Worm (Caenorhabditis elegans) whole organism, L3 larva: ENCODE data around the gene sipa-1.

Source experiments
- ZK546.5 ChIP-seq: sonication (generic microtip); optimal IDR thresholded peaks from 2 replicates; lab custom pipeline; 2017; ENCODE audit warnings: missing biosample characterization, missing genetic modification characterization
- ama-1 ChIP-seq: fragments of 150-350 bp; optimal IDR thresholded peaks from 2 replicates; lab custom pipeline; 2018
- fkh-10 ChIP-seq: sonication (generic microtip); optimal IDR thresholded peaks from 2 replicates; lab custom pipeline; 2017; ENCODE audit warnings: missing biosample characterization, missing genetic modification reagents, missing genetic modification characterization
- fos-1 ChIP-seq: fragments of 150-350 bp; optimal IDR thresholded peaks from 2 replicates; lab custom pipeline; 2014; ENCODE audit warnings: missing biosample characterization, missing genetic modification characterization
- nhr-77 ChIP-seq: fragments of 150-350 bp; optimal IDR thresholded peaks from 2 replicates; lab custom pipeline; 2014; ENCODE audit warnings: missing biosample characterization, missing genetic modification characterization
- pqm-1 ChIP-seq: fragments of 150-350 bp; optimal IDR thresholded peaks from 2 replicates; lab custom pipeline; 2017; ENCODE audit warnings: missing biosample characterization, missing genetic modification characterization, inconsistent platforms

- TF ChIP-seq pqm-1: peak; percentile 85
- TF ChIP-seq nhr-77 (tag; lab: Kevin White, UChicago): no peak
- TF ChIP-seq fos-1 (tag; lab: Kevin White, UChicago): no peak
- TF ChIP-seq ZK546.5 (tag; lab: Kevin White, UChicago): no peak
- no peak for TF ChIP-seq fkh-10 (GFP tag; lab: Kevin White, UChicago)
- no peak for TF ChIP-seq ama-1 (lab: Kevin White, UChicago)
Measured at ce11 chrV:11648435-11648834, 11.3 kb upstream of the sipa-1 start.
